Fruit fly (Drosophila melanogaster) S2 (cell line): ENCODE data around the gene CG12010.

Source experiments
- CG8478 ChIP-seq: fragments of >200 bp; optimal IDR thresholded peaks from 2 replicates; lab custom pipeline; 2018
- CTCF ChIP-seq, 2 experiments: fragments of >200 bp; optimal IDR thresholded peaks; 2 replicates each; lab custom pipeline; 2018

dm6 chr3L:3417759-3418158, 43.7 kb downstream of the CG12010 start:
- TF ChIP-seq CTCF (optimal IDR thresholded peaks at IDR 0.05; lab: Kevin White, UChicago), result no peak
- TF ChIP-seq CG8478, result no peak
